Worm (Caenorhabditis elegans): ENCODE data around the gene EGAP4.1.

Gene EGAP4.1

ce11 chrX:8718153-8718552, 9.1 kb downstream of the EGAP4.1 start:
- TF ChIP-seq mec-3 (tag; optimal IDR thresholded peaks at IDR 0.05; ENCODE audit: borderline replicate concordance) (no peak), ztf-16 (tag; optimal IDR thresholded peaks at IDR 0.05) (no peak), fkh-6 (tag; optimal IDR thresholded peaks at IDR 0.05) (no peak), syd-9 (tag; optimal IDR thresholded peaks at IDR 0.05) (no peak), madf-2 (tag; optimal IDR thresholded peaks at IDR 0.05) (no peak), ceh-2 (tag; optimal IDR thresholded peaks at IDR 0.05) (no peak), ceh-18 (tag; optimal IDR thresholded peaks at IDR 0.05) (no peak), T23F11.4 (GFP tag; optimal IDR thresholded peaks at IDR 0.05) (no peak), ahr-1 (tag; optimal IDR thresholded peaks at IDR 0.05) (no peak), pqm-1 (tag; optimal IDR thresholded peaks at IDR 0.05) (no peak), ceh-24 (tag; optimal IDR thresholded peaks at IDR 0.05) (no peak), unc-3 (GFP tag; conservative IDR thresholded peaks at IDR 0.05) (no peak), unc-3 (tag; optimal IDR thresholded peaks at IDR 0.05) (no peak), pha-4 (tag; optimal IDR thresholded peaks at IDR 0.05) (no peak), fkh-10 (GFP tag; optimal IDR thresholded peaks at IDR 0.05) (no peak), dve-1 (tag; optimal IDR thresholded peaks at IDR 0.05) (no peak), C08G9.2 (tag; optimal IDR thresholded peaks at IDR 0.05) (no peak), Y22D7AL.16 (tag; optimal IDR thresholded peaks at IDR 0.05) (no peak), eyg-1 (tag; optimal IDR thresholded peaks at IDR 0.05) (no peak)

- TF ChIP-seq fax-1 (tag; optimal IDR thresholded peaks at IDR 0.05) = no peak
- no peak for TF ChIP-seq ceh-22 (tag; optimal IDR thresholded peaks at IDR 0.05)
- TF ChIP-seq elt-2 (tag; optimal IDR thresholded peaks at IDR 0.05) = no peak
- no peak for TF ChIP-seq npax-4 (tag; optimal IDR thresholded peaks at IDR 0.05)
Observed at ce11 chrX:8716822-8717221, 10.4 kb downstream of the EGAP4.1 start, which contains the start of gene F53A9.7. Gene F53A9.7 (minus strand): TSS chrX:8716922.

- TF ChIP-seq unc-86 (tag; optimal IDR thresholded peaks at IDR 0.05) = no peak
- no peak for TF ChIP-seq odd-2 (tag; optimal IDR thresholded peaks at IDR 0.05)
- TF ChIP-seq ceh-48 (tag; optimal IDR thresholded peaks at IDR 0.05) = no peak
- TF ChIP-seq dve-1 (tag; optimal IDR thresholded peaks at IDR 0.05) = no peak
- TF ChIP-seq unc-55 (GFP tag; optimal IDR thresholded peaks at IDR 0.05) = no peak
- no peak for TF ChIP-seq pqm-1 (tag; optimal IDR thresholded peaks at IDR 0.05)
- TF ChIP-seq lin-11 (tag; optimal IDR thresholded peaks at IDR 0.05) = no peak
- TF ChIP-seq ttx-3 (tag; optimal IDR thresholded peaks at IDR 0.05) = no peak
- TF ChIP-seq zip-5 (tag; optimal IDR thresholded peaks at IDR 0.05) = no peak
- no peak for TF ChIP-seq pat-9 (tag; optimal IDR thresholded peaks at IDR 0.05)
- no peak for TF ChIP-seq hlh-15 (tag; optimal IDR thresholded peaks at IDR 0.05)
- TF ChIP-seq nhr-11 (tag; optimal IDR thresholded peaks at IDR 0.05) = no peak
- no peak for TF ChIP-seq ceh-18 (tag; optimal IDR thresholded peaks at IDR 0.05)
- TF ChIP-seq gmeb-2 (tag; optimal IDR thresholded peaks at IDR 0.05) = no peak
- TF ChIP-seq pha-4 (tag; optimal IDR thresholded peaks at IDR 0.05) = no peak
- TF ChIP-seq syd-9 (tag; optimal IDR thresholded peaks at IDR 0.05) = no peak
- TF ChIP-seq mec-3 (tag; optimal IDR thresholded peaks at IDR 0.05; ENCODE audit: borderline replicate concordance) = no peak
Observed at ce11 chrX:8714845-8715244, 12.4 kb downstream of the EGAP4.1 start.

- no peak for TF ChIP-seq T23F11.4 (GFP tag; optimal IDR thresholded peaks at IDR 0.05)
Observed at ce11 chrX:8713754-8714295, 13.4 kb downstream of the EGAP4.1 start, which contains the start of gene F53A9.6. Gene F53A9.6 (minus strand): TSS chrX:8713804.

- TF ChIP-seq Y22D7AL.16 (tag; optimal IDR thresholded peaks at IDR 0.05) (no peak), ceh-14 (tag; optimal IDR thresholded peaks at IDR 0.05) (no peak), pqm-1 (tag; optimal IDR thresholded peaks at IDR 0.05) (no peak), fkh-10 (GFP tag; optimal IDR thresholded peaks at IDR 0.05) (no peak), K09A11.1 (tag; optimal IDR thresholded peaks at IDR 0.05; ENCODE audit: insufficient read depth) (no peak)
Observed at ce11 chrX:8712662-8713061, 14.5 kb downstream of the EGAP4.1 start.

All from whole organism, late embryonic.